In genomic region chrIV:1727538-1728072, ce11 we compare ENCODE assay signal across 6 worm cellular contexts.
TF ChIP-seq lines count a peak whose summit lies in the region.

No protein-coding gene starts in this region.

TF ChIP-seq in whole organism, L1 larva, 84 proteins besides CTCF, POLR2A, EP300 and RAD21:
- peak; percentile 47 for TF ChIP-seq nhr-85 (tag; lab: Kevin White, UChicago)
- TF ChIP-seq aly-2 (tag; optimal IDR thresholded peaks at IDR 0.05; lab: Kevin White, UChicago): no peak
TF ChIP-seq in whole organism, L1 larva: peak in this region for 1.

TF ChIP-seq in whole organism, L3 larva, 47 proteins besides CTCF, POLR2A, EP300 and RAD21:
- no peak for TF ChIP-seq nhr-77 (tag; optimal IDR thresholded peaks at IDR 0.05; lab: Kevin White, UChicago)
- peak; percentile 97 for TF ChIP-seq ceh-28 (tag; optimal IDR thresholded peaks at IDR 0.05; lab: Kevin White, UChicago)
TF ChIP-seq in whole organism, L3 larva: peak in this region for 1.

TF ChIP-seq in whole organism, L4 larva, 104 proteins besides CTCF, POLR2A, EP300 and RAD21:
- TF ChIP-seq zag-1 (tag; optimal IDR thresholded peaks at IDR 0.05; lab: Kevin White, UChicago): no peak
- TF ChIP-seq nhr-111 (GFP tag; optimal IDR thresholded peaks at IDR 0.05; lab: Kevin White, UChicago): peak; percentile 37
- TF ChIP-seq lin-38 (GFP tag; IDR thresholded peaks at IDR 0.05; lab: Robert Waterston, UW): peak; percentile 52
- no peak for TF ChIP-seq dmd-6 (GFP tag; IDR thresholded peaks at IDR 0.05; lab: Robert Waterston, UW)
- 0 out of 2 replicates have a peak, but pooled peaks have one; percentile 36 for TF ChIP-seq Y75B8A.6 (GFP tag; IDR thresholded peaks at IDR 0.05; lab: Robert Waterston, UW)
- TF ChIP-seq ceh-28 (tag; optimal IDR thresholded peaks at IDR 0.05; lab: Kevin White, UChicago): peak; percentile 97
- TF ChIP-seq tra-1 (GFP tag; IDR thresholded peaks at IDR 0.05; lab: Robert Waterston, UW): no peak
- TF ChIP-seq nhr-28 (tag; optimal IDR thresholded peaks at IDR 0.05; lab: Kevin White, UChicago): no peak

TF ChIP-seq in whole organism, late embryonic, 69 proteins besides CTCF, POLR2A, EP300 and RAD21:
- TF ChIP-seq lin-11 (tag; optimal IDR thresholded peaks at IDR 0.05; lab: Kevin White, UChicago) (no peak), ceh-48 (tag; optimal IDR thresholded peaks at IDR 0.05; lab: Kevin White, UChicago) (peak; percentile 76)

TF ChIP-seq in whole organism, midembryonic, 9 proteins besides CTCF, POLR2A, EP300 and RAD21:
- no peak for TF ChIP-seq cog-1 (tag; optimal IDR thresholded peaks at IDR 0.05; lab: Kevin White, UChicago)
- TF ChIP-seq ztf-23 (GFP tag; IDR thresholded peaks at IDR 0.05; lab: Robert Waterston, UW): no peak
- no peak for TF ChIP-seq ztf-29 (GFP tag; IDR thresholded peaks at IDR 0.05; lab: Robert Waterston, UW)
- TF ChIP-seq flt-1 (GFP tag; IDR thresholded peaks at IDR 0.05; lab: Robert Waterston, UW): no peak
- peak; percentile 92 for TF ChIP-seq T22C8.4 (GFP tag; IDR thresholded peaks at IDR 0.05; lab: Robert Waterston, UW)
- TF ChIP-seq ref-1 (GFP tag; conservative IDR thresholded peaks at IDR 0.05; lab: Robert Waterston, UW): no peak
- no peak for TF ChIP-seq tab-1 (GFP tag; IDR thresholded peaks at IDR 0.05; lab: Robert Waterston, UW)
- TF ChIP-seq klf-2 (GFP tag; conservative IDR thresholded peaks at IDR 0.05; lab: Robert Waterston, UW): no peak
- no peak for TF ChIP-seq med-1 (GFP tag; optimal IDR thresholded peaks at IDR 0.05; lab: Kevin White, UChicago; ENCODE audit: insufficient read depth)

TF ChIP-seq in whole organism, young adult, 124 proteins besides CTCF, POLR2A, EP300 and RAD21 (continues in another document):
- TF ChIP-seq hmg-1.2 (GFP tag; IDR thresholded peaks at IDR 0.05; lab: Robert Waterston, UW) (no peak), mxl-1 (tag; optimal IDR thresholded peaks at IDR 0.05; lab: Kevin White, UChicago) (no peak), sdz-38 (tag; optimal IDR thresholded peaks at IDR 0.05; lab: Kevin White, UChicago) (no peak), xnd-1 (tag; optimal IDR thresholded peaks at IDR 0.05; lab: Kevin White, UChicago) (no peak), F33H1.4 (GFP tag; IDR thresholded peaks at IDR 0.05; lab: Robert Waterston, UW) (0 out of 2 replicates have a peak, but pooled peaks have one; percentile 7), attf-6 (GFP tag; IDR thresholded peaks at IDR 0.05; lab: Robert Waterston, UW) (no peak), mcd-1 (GFP tag; IDR thresholded peaks at IDR 0.05; lab: Robert Waterston, UW) (0 out of 2 replicates have a peak, but pooled peaks have one; percentile 16), B0019.2 (GFP tag; conservative IDR thresholded peaks at IDR 0.05; lab: Robert Waterston, UW) (no peak), K12H6.12 (tag; optimal IDR thresholded peaks at IDR 0.05; lab: Kevin White, UChicago) (no peak), F57C9.4 (tag; optimal IDR thresholded peaks at IDR 0.05; lab: Kevin White, UChicago) (no peak), attf-3 (GFP tag; conservative IDR thresholded peaks at IDR 0.05; lab: Robert Waterston, UW) (no peak), ccch-3 (GFP tag; optimal IDR thresholded peaks at IDR 0.05; lab: Kevin White, UChicago) (no peak), Y56A3A.18 (GFP tag; IDR thresholded peaks at IDR 0.05; lab: Robert Waterston, UW) (no peak), snpc-3.4 (tag; optimal IDR thresholded peaks at IDR 0.05; lab: Kevin White, UChicago) (no peak), atf-7 (tag; optimal IDR thresholded peaks at IDR 0.05; lab: Kevin White, UChicago) (peak; percentile 37), ceh-100 (GFP tag; IDR thresholded peaks at IDR 0.05; lab: Robert Waterston, UW) (no peak), die-1 (tag; optimal IDR thresholded peaks at IDR 0.05; lab: Kevin White, UChicago) (no peak), nhr-80 (tag; optimal IDR thresholded peaks at IDR 0.05; lab: Kevin White, UChicago) (no peak), sptf-2 (GFP tag; optimal IDR thresholded peaks at IDR 0.05; lab: Kevin White, UChicago) (no peak), snpc-1.3 (tag; optimal IDR thresholded peaks at IDR 0.05; lab: Kevin White, UChicago; ENCODE audit: insufficient read depth) (no peak), rpc-1 (optimal IDR thresholded peaks at IDR 0.05; lab: Kevin White, UChicago) (no peak), rpc-1 (tag; optimal IDR thresholded peaks at IDR 0.05; lab: Kevin White, UChicago) (no peak), ets-4 (GFP tag; optimal IDR thresholded peaks at IDR 0.05; lab: Kevin White, UChicago) (no peak), lin-26 (GFP tag; IDR thresholded peaks at IDR 0.05; lab: Robert Waterston, UW) (peak; percentile 31; the same call in 1 of the 2 replicates), snpc-1.1 (tag; optimal IDR thresholded peaks at IDR 0.05; lab: Kevin White, UChicago; ENCODE audit: insufficient read depth) (no peak), ztf-6 (GFP tag; IDR thresholded peaks at IDR 0.05; lab: Robert Waterston, UW) (no peak), lir-1 (GFP tag; conservative IDR thresholded peaks at IDR 0.05; lab: Robert Waterston, UW) (no peak), F57A8.1 (GFP tag; optimal IDR thresholded peaks at IDR 0.05; lab: Kevin White, UChicago) (no peak), efl-1 (GFP tag; optimal IDR thresholded peaks at IDR 0.05; lab: Kevin White, UChicago) (peak; percentile 25), T07F8.4 (tag; optimal IDR thresholded peaks at IDR 0.05; lab: Kevin White, UChicago) (no peak), egrh-3 (GFP tag; IDR thresholded peaks at IDR 0.05; lab: Robert Waterston, UW) (no peak), let-526 (GFP tag; IDR thresholded peaks at IDR 0.05; lab: Robert Waterston, UW) (no peak), B0336.3 (GFP tag; IDR thresholded peaks at IDR 0.05; lab: Robert Waterston, UW) (peak; percentile 79), ztf-26 (tag; optimal IDR thresholded peaks at IDR 0.05; lab: Kevin White, UChicago) (no peak), F23B12.7 (tag; optimal IDR thresholded peaks at IDR 0.05; lab: Kevin White, UChicago; ENCODE audit: insufficient read depth) (no peak), ztf-18 (tag; optimal IDR thresholded peaks at IDR 0.05; lab: Kevin White, UChicago) (no peak), rec-8 (tag; optimal IDR thresholded peaks at IDR 0.05; lab: Kevin White, UChicago) (no peak), cebp-2 (GFP tag; IDR thresholded peaks at IDR 0.05; lab: Robert Waterston, UW) (no peak), nhr-179 (tag; optimal IDR thresholded peaks at IDR 0.05; lab: Kevin White, UChicago) (no peak), sea-2 (GFP tag; IDR thresholded peaks at IDR 0.05; lab: Robert Waterston, UW) (no peak), Y79H2A.3 (GFP tag; conservative IDR thresholded peaks at IDR 0.05; lab: Robert Waterston, UW) (0 out of 2 replicates have a peak, but pooled peaks have one; percentile 37), cebp-1 (GFP tag; IDR thresholded peaks at IDR 0.05; lab: Robert Waterston, UW) (no peak), cebp-1 (tag; optimal IDR thresholded peaks at IDR 0.05; lab: Kevin White, UChicago) (peak; percentile 29), bed-1 (GFP tag; IDR thresholded peaks at IDR 0.05; lab: Robert Waterston, UW) (no peak), B0035.1 (tag; optimal IDR thresholded peaks at IDR 0.05; lab: Kevin White, UChicago) (no peak), F52B5.7 (tag; optimal IDR thresholded peaks at IDR 0.05; lab: Kevin White, UChicago) (peak; percentile 9), egl-44 (GFP tag; IDR thresholded peaks at IDR 0.05; lab: Robert Waterston, UW) (no peak), ZK185.1 (tag; optimal IDR thresholded peaks at IDR 0.05; lab: Kevin White, UChicago; ENCODE audit: poor library complexity, severe bottlenecking) (no peak), ztf-22 (GFP tag; optimal IDR thresholded peaks at IDR 0.05; lab: Kevin White, UChicago) (no peak), unc-130 (GFP tag; optimal IDR thresholded peaks at IDR 0.05; lab: Kevin White, UChicago) (no peak), madf-6 (GFP tag; IDR thresholded peaks at IDR 0.05; lab: Robert Waterston, UW) (peak; percentile 50; the same call in 1 of the 2 replicates), hsf-1 (GFP tag; IDR thresholded peaks at IDR 0.05; lab: Robert Waterston, UW) (no peak), mes-4 (tag; optimal IDR thresholded peaks at IDR 0.05; lab: Kevin White, UChicago) (no peak), lag-1 (GFP tag; IDR thresholded peaks at IDR 0.05; lab: Robert Waterston, UW) (no peak), akir-1 (GFP tag; optimal IDR thresholded peaks at IDR 0.05; lab: Kevin White, UChicago) (no peak), aptf-2 (GFP tag; conservative IDR thresholded peaks at IDR 0.05; lab: Robert Waterston, UW) (no peak), ztf-3 (GFP tag; optimal IDR thresholded peaks at IDR 0.05; lab: Kevin White, UChicago) (no peak), pha-4 (tag; optimal IDR thresholded peaks at IDR 0.05; lab: Kevin White, UChicago) (no peak), ama-1 (optimal IDR thresholded peaks at IDR 0.05; lab: Kevin White, UChicago) (no peak), ama-1 (GFP tag; optimal IDR thresholded peaks at IDR 0.05; lab: Kevin White, UChicago) (no peak), ztf-28 (GFP tag; IDR thresholded peaks at IDR 0.05; lab: Robert Waterston, UW) (no peak), somi-1 (GFP tag; optimal IDR thresholded peaks at IDR 0.05; lab: Kevin White, UChicago) (no peak), him-1 (tag; optimal IDR thresholded peaks at IDR 0.05; lab: Kevin White, UChicago) (no peak), B0261.1 (tag; optimal IDR thresholded peaks at IDR 0.05; lab: Kevin White, UChicago) (no peak), nfyb-1 (GFP tag; IDR thresholded peaks at IDR 0.05; lab: Robert Waterston, UW) (0 out of 2 replicates have a peak, but pooled peaks have one; percentile 27), F49E8.2 (tag; optimal IDR thresholded peaks at IDR 0.05; lab: Kevin White, UChicago; ENCODE audit: insufficient read depth) (no peak), athp-1 (tag; optimal IDR thresholded peaks at IDR 0.05; lab: Kevin White, UChicago) (peak; percentile 14), Y53F4B.3 (GFP tag; IDR thresholded peaks at IDR 0.05; lab: Robert Waterston, UW) (no peak), madf-8 (GFP tag; conservative IDR thresholded peaks at IDR 0.05; lab: Robert Waterston, UW) (no peak), ceh-91 (GFP tag; IDR thresholded peaks at IDR 0.05; lab: Robert Waterston, UW) (no peak), Y95B8A.8 (GFP tag; IDR thresholded peaks at IDR 0.05; lab: Robert Waterston, UW) (no peak; the same call in 1 of the 2 replicates), egl-18 (GFP tag; IDR thresholded peaks at IDR 0.05; lab: Robert Waterston, UW) (no peak)
